Fruit fly (Drosophila melanogaster) whole organism, embryonic: ENCODE data around the gene Etl1.

Experiments
- Asciz ChIP-seq: fragments of 200-800 bp; sonication (Bioruptor generic); optimal IDR thresholded peaks from 2 replicates; lab custom pipeline; 2017; ENCODE audit warnings: missing biosample characterization, mild to moderate bottlenecking, missing genetic modification characterization, missing genetic modification reagents
- CG12071 ChIP-seq: fragments of 200-800 bp; sonication (Bioruptor generic); optimal IDR thresholded peaks from 3 replicates; lab custom pipeline; 2018; ENCODE audit warnings: missing biosample characterization, mild to moderate bottlenecking, missing genetic modification characterization
- CG12299 ChIP-seq: fragments of 200-800 bp; sonication (Bioruptor generic); optimal IDR thresholded peaks from 2 replicates; lab custom pipeline; 2018; ENCODE audit warnings: missing biosample characterization, mild to moderate bottlenecking, missing genetic modification characterization
- CG12659 ChIP-seq: fragments of 200-800 bp; sonication (Bioruptor generic); optimal IDR thresholded peaks from 3 replicates; lab custom pipeline; 2017; ENCODE audit warnings: mild to moderate bottlenecking, missing biosample characterization, missing genetic modification reagents, missing genetic modification characterization
- CG14050 ChIP-seq: fragments of 200-800 bp; sonication (Bioruptor generic); IDR thresholded peaks from 3 replicates; pipeline ENCODE4 v1.3.6; 2022; ENCODE audit warnings: missing biosample characterization, missing genetic modification characterization
- CG1602 ChIP-seq: fragments of 200-800 bp; sonication (Bioruptor generic); optimal IDR thresholded peaks from 3 replicates; lab custom pipeline; 2016; ENCODE audit warnings: missing biosample characterization, missing genetic modification characterization
- CG16779 ChIP-seq: fragments of 200-800 bp; sonication (Bioruptor generic); IDR thresholded peaks from 2 replicates; pipeline ENCODE4 v1.3.6; 2022; ENCODE audit warnings: missing biosample characterization, missing genetic modification characterization
- CG17328 ChIP-seq: fragments of 200-800 bp; sonication (Bioruptor generic); IDR thresholded peaks from 2 replicates; pipeline ENCODE4 v1.3.6; 2022; ENCODE audit warnings: missing biosample characterization, missing genetic modification characterization
- CG17385 ChIP-seq: fragments of 200-800 bp; sonication (Bioruptor generic); optimal IDR thresholded peaks from 3 replicates; lab custom pipeline; 2018; ENCODE audit warnings: missing biosample characterization, mild to moderate bottlenecking, missing genetic modification characterization
- CG17912 ChIP-seq: fragments of 200-800 bp; sonication (Bioruptor generic); optimal IDR thresholded peaks from 2 replicates; lab custom pipeline; 2018; ENCODE audit warnings: missing biosample characterization, mild to moderate bottlenecking, missing genetic modification characterization
- CG18262 ChIP-seq: fragments of 200-800 bp; optimal IDR thresholded peaks from 3 replicates; lab custom pipeline; 2019; ENCODE audit warnings: missing biosample characterization, mild to moderate bottlenecking, missing genetic modification characterization, moderate library complexity
- CG18599 ChIP-seq: fragments of 200-800 bp; sonication (Bioruptor generic); optimal IDR thresholded peaks from 3 replicates; lab custom pipeline; 2017; ENCODE audit warnings: missing biosample characterization, missing genetic modification characterization, mild to moderate bottlenecking, moderate library complexity, missing genetic modification reagents
- CG18619 ChIP-seq: fragments of 200-800 bp; sonication (Bioruptor generic); optimal IDR thresholded peaks from 3 replicates; lab custom pipeline; 2017; ENCODE audit warnings: missing biosample characterization, mild to moderate bottlenecking, missing genetic modification characterization
- CG2678 ChIP-seq: fragments of 200-800 bp; sonication (Bioruptor generic); optimal IDR thresholded peaks from 3 replicates; lab custom pipeline; 2019; ENCODE audit warnings: missing biosample characterization, mild to moderate bottlenecking, missing genetic modification characterization, moderate library complexity
- CG3281 ChIP-seq: fragments of 200-800 bp; sonication (Bioruptor generic); optimal IDR thresholded peaks from 3 replicates; lab custom pipeline; 2017; ENCODE audit warnings: missing biosample characterization, mild to moderate bottlenecking, missing genetic modification characterization
- CG3847 ChIP-seq: fragments of 200-800 bp; sonication (Bioruptor generic); IDR thresholded peaks from 2 replicates; pipeline ENCODE4 v1.3.6; 2022; ENCODE audit warnings: missing biosample characterization, missing genetic modification characterization
- CG6813 ChIP-seq: fragments of 200-800 bp; sonication (Bioruptor generic); optimal IDR thresholded peaks from 2 replicates; lab custom pipeline; 2017; ENCODE audit warnings: missing biosample characterization, missing genetic modification characterization, mild to moderate bottlenecking, moderate library complexity, missing genetic modification reagents
- CG7987 ChIP-seq: fragments of 200-800 bp; sonication (Bioruptor generic); optimal IDR thresholded peaks from 2 replicates; lab custom pipeline; 2018; ENCODE audit warnings: missing biosample characterization, mild to moderate bottlenecking, missing genetic modification characterization, moderate library complexity
- CG8924 ChIP-seq: fragments of 200-800 bp; optimal IDR thresholded peaks from 3 replicates; lab custom pipeline; 2019; ENCODE audit warnings: missing biosample characterization, mild to moderate bottlenecking, missing genetic modification characterization, moderate library complexity
- D19A ChIP-seq: fragments of 200-800 bp; optimal IDR thresholded peaks from 3 replicates; lab custom pipeline; 2019; ENCODE audit warnings: missing biosample characterization, mild to moderate bottlenecking, missing genetic modification characterization, moderate library complexity
- Dad ChIP-seq: fragments of 200-800 bp; sonication (Bioruptor generic); optimal IDR thresholded peaks from 3 replicates; lab custom pipeline; 2016; ENCODE audit warnings: missing biosample characterization, missing genetic modification characterization
- Dip2 ChIP-seq: fragments of 200-800 bp; sonication (Bioruptor generic); IDR thresholded peaks from 2 replicates; pipeline ENCODE4 v1.3.6; 2022; ENCODE audit warnings: missing biosample characterization, missing genetic modification characterization
- Dll ChIP-seq: fragments of 200-800 bp; sonication (Bioruptor generic); IDR thresholded peaks from 4 replicates; pipeline ENCODE4 v1.3.6; 2022; ENCODE audit warnings: missing biosample characterization, missing genetic modification characterization; ENCODE audit not compliant: partially characterized antibody
- E2f2 ChIP-seq: fragments of 200-800 bp; sonication (Bioruptor generic); IDR thresholded peaks from 2 replicates; pipeline ENCODE4 v1.3.6; 2022; ENCODE audit warnings: missing biosample characterization, missing genetic modification characterization
- GATAe ChIP-seq: fragments of 200-800 bp; sonication (Bioruptor generic); conservative IDR thresholded peaks from 2 replicates; pipeline ENCODE4 v1.3.6; 2022; ENCODE audit warnings: missing biosample characterization, missing genetic modification characterization
- Hmr ChIP-seq: fragments of 200-800 bp; sonication (Bioruptor generic); optimal IDR thresholded peaks from 3 replicates; lab custom pipeline; 2017; ENCODE audit warnings: mild to moderate bottlenecking, missing biosample characterization, missing genetic modification reagents, missing genetic modification characterization
- Hr39 ChIP-seq: fragments of >200 bp; optimal IDR thresholded peaks from 2 replicates; lab custom pipeline; 2017
- Kr ChIP-seq: fragments of 200-800 bp; sonication (Bioruptor generic); optimal IDR thresholded peaks from 2 replicates; lab custom pipeline; 2017; ENCODE audit warnings: missing biosample characterization, mild to moderate bottlenecking, missing genetic modification characterization
- Meics ChIP-seq: fragments of 200-800 bp; sonication (Bioruptor generic); optimal IDR thresholded peaks from 2 replicates; lab custom pipeline; 2017; ENCODE audit warnings: missing biosample characterization, mild to moderate bottlenecking, missing genetic modification characterization
- Nf-YA ChIP-seq: fragments of 200-800 bp; sonication (Bioruptor generic); IDR thresholded peaks from 2 replicates; pipeline ENCODE4 v1.3.6; 2022; ENCODE audit warnings: missing biosample characterization, missing genetic modification characterization
- Pdp1 ChIP-seq, 2 experiments: fragments of 200-800 bp; sonication (Bioruptor generic); optimal IDR thresholded peaks; 3 replicates each; lab custom pipeline; 2016; ENCODE audit warnings: missing biosample characterization in 2 of 2, missing genetic modification characterization in 2 of 2, mild to moderate bottlenecking in 1 of 2, moderate library complexity in 1 of 2
- ab ChIP-seq: fragments of 200-800 bp; sonication (Bioruptor generic); optimal IDR thresholded peaks from 2 replicates; lab custom pipeline; 2016; ENCODE audit warnings: missing biosample characterization, missing genetic modification characterization
- bsh ChIP-seq, 2 experiments: fragments of 200-800 bp; sonication (Bioruptor generic); optimal IDR thresholded peaks; 2 replicates each; lab custom pipeline; 2017 to 2018; ENCODE audit warnings: mild to moderate bottlenecking in 2 of 2, missing biosample characterization in 2 of 2, missing genetic modification characterization in 2 of 2, moderate library complexity in 1 of 2
- cad ChIP-seq: fragments of >200 bp; optimal IDR thresholded peaks from 2 replicates; lab custom pipeline; 2017; ENCODE audit warnings: missing biosample characterization, missing genetic modification characterization
- cwo ChIP-seq: fragments of 200-800 bp; sonication (Bioruptor generic); optimal IDR thresholded peaks from 3 replicates; lab custom pipeline; 2017; ENCODE audit warnings: missing biosample characterization, missing genetic modification characterization, mild to moderate bottlenecking, moderate library complexity, missing genetic modification reagents
- exex ChIP-seq: fragments of 200-800 bp; sonication (Bioruptor generic); optimal IDR thresholded peaks from 4 replicates; lab custom pipeline; 2018; ENCODE audit warnings: missing biosample characterization, mild to moderate bottlenecking, missing genetic modification characterization, moderate library complexity
- inv ChIP-seq: fragments of 200-800 bp; sonication (Bioruptor generic); IDR thresholded peaks from 2 replicates; pipeline ENCODE4 v1.3.6; 2022; ENCODE audit warnings: missing biosample characterization, missing genetic modification characterization; ENCODE audit not compliant: partially characterized antibody
- kah ChIP-seq: fragments of 200-800 bp; sonication (Bioruptor generic); optimal IDR thresholded peaks from 2 replicates; lab custom pipeline; 2018; ENCODE audit warnings: missing biosample characterization, mild to moderate bottlenecking, missing genetic modification characterization
- maf-S ChIP-seq: fragments of 200-800 bp; sonication (Bioruptor generic); optimal IDR thresholded peaks from 2 replicates; lab custom pipeline; 2016; ENCODE audit warnings: missing biosample characterization, missing genetic modification characterization
- pfk ChIP-seq: fragments of 200-800 bp; sonication (Bioruptor generic); optimal IDR thresholded peaks from 2 replicates; lab custom pipeline; 2018; ENCODE audit warnings: missing biosample characterization, mild to moderate bottlenecking, missing genetic modification characterization, moderate library complexity
- ranshi ChIP-seq: fragments of 200-800 bp; sonication (Bioruptor generic); IDR thresholded peaks from 2 replicates; pipeline ENCODE4 v1.3.6; 2022; ENCODE audit warnings: missing biosample characterization, missing genetic modification characterization
- rib ChIP-seq: fragments of 200-800 bp; sonication (Bioruptor generic); IDR thresholded peaks from 2 replicates; pipeline ENCODE4 v1.3.6; 2022; ENCODE audit warnings: missing biosample characterization, missing genetic modification characterization
- run ChIP-seq: fragments of 200-800 bp; sonication (Bioruptor generic); optimal IDR thresholded peaks from 3 replicates; lab custom pipeline; 2018; ENCODE audit warnings: missing biosample characterization, mild to moderate bottlenecking, missing genetic modification characterization
- schlank ChIP-seq: fragments of 200-800 bp; sonication (Bioruptor generic); optimal IDR thresholded peaks from 2 replicates; lab custom pipeline; 2018; ENCODE audit warnings: missing biosample characterization, mild to moderate bottlenecking, missing genetic modification characterization
- sd ChIP-seq: fragments of 200-800 bp; sonication (Bioruptor generic); optimal IDR thresholded peaks from 3 replicates; lab custom pipeline; 2018; ENCODE audit warnings: missing biosample characterization, mild to moderate bottlenecking, missing genetic modification characterization, moderate library complexity
- sim ChIP-seq: fragments of 200-800 bp; sonication (Bioruptor generic); IDR thresholded peaks from 2 replicates; pipeline ENCODE4 v1.3.6; 2022; ENCODE audit warnings: missing biosample characterization, missing genetic modification characterization
- sisA ChIP-seq: fragments of 200-800 bp; sonication (Bioruptor generic); IDR thresholded peaks from 2 replicates; pipeline ENCODE4 v1.3.6; 2022; ENCODE audit warnings: missing biosample characterization, missing genetic modification characterization
- slp2 ChIP-seq: fragments of 200-800 bp; sonication (Bioruptor generic); optimal IDR thresholded peaks from 2 replicates; lab custom pipeline; 2016; ENCODE audit warnings: missing biosample characterization, missing genetic modification characterization
- sr ChIP-seq: fragments of 200-800 bp; sonication (Bioruptor generic); IDR thresholded peaks from 3 replicates; pipeline ENCODE4 v1.3.6; 2022; ENCODE audit warnings: missing biosample characterization, missing genetic modification characterization
- unc-4 ChIP-seq: fragments of 200-800 bp; sonication (Bioruptor generic); IDR thresholded peaks from 2 replicates; pipeline ENCODE4 v1.3.6; 2022; ENCODE audit warnings: missing biosample characterization, missing genetic modification characterization; ENCODE audit not compliant: partially characterized antibody
- usp ChIP-seq: fragments of >200 bp; optimal IDR thresholded peaks from 2 replicates; lab custom pipeline; 2017; ENCODE audit warnings: missing biosample characterization, missing genetic modification characterization

Gene Etl1

dm6 chr2L:9943521-9943920 is 31.1 kb upstream of the Etl1 start (continued):
- TF ChIP-seq CG1602 (GFP tag; lab: Kevin White, UChicago) (no peak), kah (GFP tag; lab: Kevin White, UChicago) (no peak), CG18619 (GFP tag; lab: Kevin White, UChicago) (no peak), CG17385 (GFP tag; lab: Kevin White, UChicago) (peak; percentile 4), Dll (GFP tag; lab: Robert Waterston, UW) (no peak), CG18262 (tag; lab: Kevin White, UChicago) (no peak), CG3281 (GFP tag; lab: Kevin White, UChicago) (peak; percentile 2), CG8924 (no peak), E2f2 (GFP tag; lab: Robert Waterston, UW) (no peak), usp (GFP tag; lab: Kevin White, UChicago) (no peak), Pdp1 (GFP tag; optimal IDR thresholded peaks at IDR 0.05; lab: Kevin White, UChicago) (peak in 1 of 2 experiments; percentile 32), sisA (GFP tag; lab: Robert Waterston, UW) (no peak), CG6813 (peak; percentile 26), CG16779 (GFP tag; lab: Robert Waterston, UW) (no peak), CG12299 (tag; lab: Kevin White, UChicago) (no peak), Hr39 (lab: Kevin White, UChicago) (no peak), Kr (no peak), sd (tag; lab: Kevin White, UChicago) (peak; percentile 92), CG14050 (no peak), bsh (GFP tag; optimal IDR thresholded peaks at IDR 0.05; lab: Kevin White, UChicago) (no peak), Dip2 (no peak), cwo (GFP tag; lab: Kevin White, UChicago) (peak; percentile 59), cad (GFP tag; lab: Kevin White, UChicago) (no peak), Hmr (peak; percentile 34), D19A (tag; lab: Kevin White, UChicago) (peak; percentile 96), schlank (tag; lab: Kevin White, UChicago) (peak; percentile 48), CG18599 (GFP tag; lab: Kevin White, UChicago) (peak; percentile 67), CG12659 (GFP tag; lab: Kevin White, UChicago) (peak; percentile 8), slp2 (GFP tag; lab: Kevin White, UChicago) (no peak), maf-S (GFP tag; lab: Kevin White, UChicago) (peak; percentile 3), Asciz (GFP tag; lab: Kevin White, UChicago) (no peak), CG12071 (GFP tag; lab: Kevin White, UChicago) (peak; percentile 8), CG2678 (peak; percentile 42), ab (GFP tag; lab: Kevin White, UChicago) (no peak), sim (GFP tag; lab: Robert Waterston, UW) (no peak), Dad (GFP tag; lab: Kevin White, UChicago) (no peak), ranshi (GFP tag; lab: Robert Waterston, UW) (no peak), unc-4 (GFP tag; lab: Robert Waterston, UW) (no peak), sr (GFP tag; lab: Robert Waterston, UW) (no peak), Nf-YA (GFP tag; lab: Robert Waterston, UW) (no peak), GATAe (GFP tag; lab: Robert Waterston, UW) (peak; percentile 89), Meics (GFP tag; lab: Kevin White, UChicago) (peak; percentile 31), CG17328 (no peak), CG17912 (GFP tag; lab: Kevin White, UChicago) (no peak), CG7987 (no peak), rib (GFP tag; lab: Robert Waterston, UW) (peak; percentile 73), CG3847 (GFP tag; lab: Robert Waterston, UW) (no peak), inv (GFP tag; lab: Robert Waterston, UW) (no peak), run (tag; lab: Kevin White, UChicago) (no peak), pfk (GFP tag; lab: Kevin White, UChicago) (no peak), exex (tag; lab: Kevin White, UChicago) (peak; percentile 97)
